Worm (Caenorhabditis elegans) whole organism, L2 larva: Measurements from ENCODE around the gene srlf-20.

ENCODE experiments used
- C34F6.9 ChIP-seq: fragments of 150-350 bp; optimal IDR thresholded peaks from 2 replicates; lab custom pipeline; 2014; ENCODE audit warnings: missing biosample characterization, missing genetic modification characterization
- F13H6.1 ChIP-seq: sonication (generic microtip); optimal IDR thresholded peaks from 2 replicates; lab custom pipeline; 2016; ENCODE audit warnings: missing genetic modification characterization, missing compliant biosample characterization
- R02D3.7 ChIP-seq: fragments of 150-350 bp; optimal IDR thresholded peaks from 2 replicates; lab custom pipeline; 2014; ENCODE audit warnings: missing biosample characterization, missing genetic modification characterization
- Y55F3AM.14 ChIP-seq: fragments of 200-800 bp; sonication (Bioruptor generic); optimal IDR thresholded peaks from 2 replicates; lab custom pipeline; 2018; ENCODE audit warnings: mild to moderate bottlenecking, missing genetic modification characterization, missing compliant biosample characterization
- ZK546.5 ChIP-seq: sonication (generic microtip); optimal IDR thresholded peaks from 2 replicates; lab custom pipeline; 2017; ENCODE audit warnings: missing biosample characterization, missing genetic modification characterization
- alr-1 ChIP-seq: fragments of 150-350 bp; optimal IDR thresholded peaks from 2 replicates; lab custom pipeline; 2014; ENCODE audit warnings: missing biosample characterization, missing genetic modification characterization
- aly-2 ChIP-seq: fragments of 150-350 bp; optimal IDR thresholded peaks from 2 replicates; lab custom pipeline; 2014; ENCODE audit warnings: missing biosample characterization, missing genetic modification characterization
- ama-1 ChIP-seq: fragments of 150-350 bp; optimal IDR thresholded peaks from 2 replicates; lab custom pipeline; 2018; ENCODE audit warnings: inconsistent platforms
- blmp-1 ChIP-seq: sonication (generic microtip); optimal IDR thresholded peaks from 2 replicates; lab custom pipeline; 2017; ENCODE audit warnings: missing genetic modification characterization, mild to moderate bottlenecking, missing compliant biosample characterization, antibody characterized with exemption, moderate library complexity; ENCODE audit not compliant: insufficient read depth
- ceh-16 ChIP-seq: fragments of 150-350 bp; optimal IDR thresholded peaks from 2 replicates; lab custom pipeline; 2014; ENCODE audit warnings: missing biosample characterization, missing genetic modification characterization
- ceh-82 ChIP-seq: fragments of 150-350 bp; optimal IDR thresholded peaks from 2 replicates; lab custom pipeline; 2014; ENCODE audit warnings: missing biosample characterization, missing genetic modification characterization
- crh-2 ChIP-seq: sonication (generic microtip); optimal IDR thresholded peaks from 2 replicates; lab custom pipeline; 2017; ENCODE audit warnings: missing biosample characterization, missing genetic modification characterization
- dmd-4 ChIP-seq: sonication (generic microtip); optimal IDR thresholded peaks from 2 replicates; lab custom pipeline; 2017; ENCODE audit warnings: missing biosample characterization, missing genetic modification characterization
- elt-1 ChIP-seq: fragments of 150-350 bp; optimal IDR thresholded peaks from 2 replicates; lab custom pipeline; 2014; ENCODE audit warnings: missing biosample characterization, missing genetic modification characterization
- fos-1 ChIP-seq: fragments of 150-350 bp; optimal IDR thresholded peaks from 2 replicates; lab custom pipeline; 2014; ENCODE audit warnings: missing biosample characterization, missing genetic modification characterization
- gmeb-1 ChIP-seq: fragments of 150-350 bp; optimal IDR thresholded peaks from 2 replicates; lab custom pipeline; 2014; ENCODE audit warnings: missing biosample characterization, missing genetic modification characterization
- lin-11 ChIP-seq: fragments of 150-350 bp; sonication (generic microtip); optimal IDR thresholded peaks from 2 replicates; lab custom pipeline; 2014; ENCODE audit warnings: missing biosample characterization, missing genetic modification characterization, inconsistent platforms, mixed read lengths
- lin-39 ChIP-seq: fragments of 150-350 bp; optimal IDR thresholded peaks from 2 replicates; lab custom pipeline; 2014; ENCODE audit warnings: missing biosample characterization, missing genetic modification reagents, missing genetic modification characterization
- lsy-2 ChIP-seq, 2 experiments: fragments of 150-350 bp in 1 of 2; sonication (generic microtip) in 1 of 2; optimal IDR thresholded peaks; 2 replicates each; lab custom pipeline; 2014 to 2017; ENCODE audit warnings: missing biosample characterization in 2 of 2, missing genetic modification characterization in 2 of 2
- mbf-1 ChIP-seq: sonication (generic microtip); optimal IDR thresholded peaks from 2 replicates; lab custom pipeline; 2017; ENCODE audit warnings: missing biosample characterization, missing genetic modification characterization
- mdl-1 ChIP-seq, 2 experiments: fragments of 150-350 bp in 1 of 2; sonication (generic microtip) in 1 of 2; optimal IDR thresholded peaks; 2 replicates each; lab custom pipeline; 2017; ENCODE audit warnings: missing biosample characterization in 2 of 2, missing genetic modification characterization in 2 of 2
- nhr-10 ChIP-seq: sonication (generic microtip); optimal IDR thresholded peaks from 2 replicates; lab custom pipeline; 2017; ENCODE audit warnings: missing biosample characterization, missing genetic modification characterization
- nhr-129 ChIP-seq: fragments of 150-350 bp; optimal IDR thresholded peaks from 2 replicates; lab custom pipeline; 2014; ENCODE audit warnings: missing biosample characterization, missing genetic modification characterization
- nhr-23 ChIP-seq: fragments of 150-350 bp; optimal IDR thresholded peaks from 2 replicates; lab custom pipeline; 2014; ENCODE audit warnings: missing biosample characterization, missing genetic modification reagents, missing genetic modification characterization
- nhr-237 ChIP-seq: fragments of 150-350 bp; optimal IDR thresholded peaks from 2 replicates; lab custom pipeline; 2014; ENCODE audit warnings: missing biosample characterization, missing genetic modification characterization
- nhr-25 ChIP-seq: fragments of 150-350 bp; sonication (generic microtip); optimal IDR thresholded peaks from 3 replicates; lab custom pipeline; 2014; ENCODE audit warnings: missing biosample characterization, missing genetic modification characterization
- nhr-6 ChIP-seq: fragments of 150-350 bp; optimal IDR thresholded peaks from 2 replicates; lab custom pipeline; 2014; ENCODE audit warnings: missing biosample characterization, missing genetic modification characterization
- peb-1 ChIP-seq: fragments of 150-350 bp; optimal IDR thresholded peaks from 2 replicates; lab custom pipeline; 2014; ENCODE audit warnings: missing biosample characterization, missing genetic modification characterization
- skn-1 ChIP-seq: sonication (generic microtip); optimal IDR thresholded peaks from 2 replicates; lab custom pipeline; 2017; ENCODE audit warnings: missing biosample characterization, missing genetic modification characterization
- sma-3 ChIP-seq: sonication (generic microtip); optimal IDR thresholded peaks from 2 replicates; lab custom pipeline; 2016; ENCODE audit warnings: missing genetic modification reagents, missing genetic modification characterization, missing compliant biosample characterization
- sma-9 ChIP-seq, 2 experiments: fragments of 150-350 bp in 1 of 2; sonication (generic microtip) in 1 of 2; optimal IDR thresholded peaks; 2 replicates each; lab custom pipeline; 2014 to 2016; ENCODE audit warnings: missing genetic modification characterization in 2 of 2, mild to moderate bottlenecking in 1 of 2, missing biosample characterization in 1 of 2, missing compliant biosample characterization in 1 of 2, missing genetic modification reagents in 1 of 2, moderate library complexity in 1 of 2
- unc-39 ChIP-seq: fragments of 150-350 bp; optimal IDR thresholded peaks from 2 replicates; lab custom pipeline; 2014; ENCODE audit warnings: missing biosample characterization, missing genetic modification characterization
- unc-55 ChIP-seq: fragments of 150-350 bp; sonication (generic microtip); optimal IDR thresholded peaks from 3 replicates; lab custom pipeline; 2014; ENCODE audit warnings: missing biosample characterization, missing genetic modification reagents, missing genetic modification characterization
- ztf-11 ChIP-seq: sonication (generic microtip); optimal IDR thresholded peaks from 2 replicates; lab custom pipeline; 2017; ENCODE audit warnings: missing biosample characterization, missing genetic modification characterization
- ztf-4 ChIP-seq: fragments of 150-350 bp; optimal IDR thresholded peaks from 2 replicates; lab custom pipeline; 2014; ENCODE audit warnings: missing biosample characterization, missing genetic modification characterization

Gene srlf-20

ce11 chrV:893437-894018, at the start of gene srlf-20, which contains the start of gene srlf-23:
srlf-20 (plus strand) TSS chrV:893968.
srlf-23 (minus strand) TSS chrV:893537.
- TF ChIP-seq nhr-6 (tag; lab: Kevin White, UChicago) (no peak), skn-1 (tag; lab: Kevin White, UChicago) (no peak), sma-3 (GFP tag; lab: Kevin White, UChicago) (no peak), lsy-2 (tag; optimal IDR thresholded peaks at IDR 0.05; lab: Kevin White, UChicago) (no peak), nhr-25 (tag; lab: Kevin White, UChicago) (no peak), gmeb-1 (tag; lab: Kevin White, UChicago) (no peak), R02D3.7 (tag; lab: Kevin White, UChicago) (no peak), ZK546.5 (no peak), unc-55 (GFP tag; lab: Kevin White, UChicago) (no peak), nhr-237 (tag; lab: Kevin White, UChicago) (no peak), ama-1 (lab: Kevin White, UChicago) (no peak), ceh-16 (tag; lab: Kevin White, UChicago) (no peak), mdl-1 (tag; optimal IDR thresholded peaks at IDR 0.05; lab: Kevin White, UChicago) (no peak), elt-1 (tag; lab: Kevin White, UChicago) (no peak), nhr-10 (tag; lab: Kevin White, UChicago) (no peak), blmp-1 (tag; lab: Kevin White, UChicago) (no peak)

- TF ChIP-seq ztf-4 (tag; lab: Kevin White, UChicago), result no peak
- no peak for TF ChIP-seq gmeb-1 (tag; lab: Kevin White, UChicago)
- TF ChIP-seq mbf-1 (tag; lab: Kevin White, UChicago), result no peak
- no peak for TF ChIP-seq C34F6.9 (tag; lab: Kevin White, UChicago)
- TF ChIP-seq crh-2 (tag; lab: Kevin White, UChicago), result no peak
Observed at ce11 chrV:847521-847920, 46.2 kb upstream of the srlf-20 start, which contains the start of gene srbc-13. srbc-13 (plus strand) TSS chrV:847821.

ce11 chrV:849042-849441, 44.7 kb upstream of the srlf-20 start:
- TF ChIP-seq nhr-6 (tag; lab: Kevin White, UChicago), result no peak
- TF ChIP-seq fos-1 (tag; lab: Kevin White, UChicago), result no peak
- no peak for TF ChIP-seq sma-9 (GFP tag; optimal IDR thresholded peaks at IDR 0.05; lab: Kevin White, UChicago)
- TF ChIP-seq sma-9 (tag; optimal IDR thresholded peaks at IDR 0.05; lab: Kevin White, UChicago), result no peak

ce11 chrV:849512-849911, 44.3 kb upstream of the srlf-20 start, which contains the start of gene srbc-12:
srbc-12 (plus strand) TSS chrV:849812.
- no peak for TF ChIP-seq fos-1 (tag; lab: Kevin White, UChicago)
- no peak for TF ChIP-seq nhr-129
- TF ChIP-seq aly-2, result no peak
- no peak for TF ChIP-seq lin-11 (tag; lab: Kevin White, UChicago)
- no peak for TF ChIP-seq unc-39 (tag; lab: Kevin White, UChicago)
- no peak for TF ChIP-seq blmp-1 (tag; lab: Kevin White, UChicago)
- no peak for TF ChIP-seq dmd-4 (tag; lab: Kevin White, UChicago)
- no peak for TF ChIP-seq lin-39 (tag; lab: Kevin White, UChicago)
- no peak for TF ChIP-seq ztf-11 (tag; lab: Kevin White, UChicago)
- no peak for TF ChIP-seq nhr-237 (tag; lab: Kevin White, UChicago)
- no peak for TF ChIP-seq alr-1
- TF ChIP-seq F13H6.1, result no peak
- no peak for TF ChIP-seq nhr-6 (tag; lab: Kevin White, UChicago)
- no peak for TF ChIP-seq Y55F3AM.14 (GFP tag; lab: Kevin White, UChicago)

ce11 chrV:852184-852583, 41.6 kb upstream of the srlf-20 start, which contains the start of gene K09C6.3:
K09C6.3 (plus strand) TSS chrV:852484.
- TF ChIP-seq peb-1 (tag; lab: Kevin White, UChicago) (no peak), nhr-23 (tag; lab: Kevin White, UChicago) (no peak), ceh-82 (tag; lab: Kevin White, UChicago) (no peak), mdl-1 (tag; optimal IDR thresholded peaks at IDR 0.05; lab: Kevin White, UChicago) (no peak), ZK546.5 (no peak), unc-55 (GFP tag; lab: Kevin White, UChicago) (no peak), ztf-11 (tag; lab: Kevin White, UChicago) (no peak), aly-2 (no peak), sma-3 (GFP tag; lab: Kevin White, UChicago) (no peak), elt-1 (tag; lab: Kevin White, UChicago) (no peak)
